Worm (Caenorhabditis elegans): ENCODE data around the gene twk-28.

- TF ChIP-seq him-1 (tag; optimal IDR thresholded peaks at IDR 0.05), result no peak
- no peak for TF ChIP-seq dao-5 (tag; optimal IDR thresholded peaks at IDR 0.05)
These were observed 32.9 kb downstream of the twk-28 start for ce11 chrX:4246237-4246697.
